Fruit fly (Drosophila melanogaster) whole organism, wandering third instar larva: ENCODE measurements around the gene bor.

Source experiments
- Abd-B ChIP-seq: fragments of >200 bp; optimal IDR thresholded peaks from 2 replicates; lab custom pipeline; 2017; ENCODE audit warnings: missing biosample characterization, missing genetic modification characterization
- CG32264 ChIP-seq: fragments of 200-800 bp; sonication (Bioruptor generic); optimal IDR thresholded peaks from 2 replicates; lab custom pipeline; 2016; ENCODE audit warnings: missing biosample characterization, missing genetic modification characterization
- CrebA ChIP-seq: fragments of 200-800 bp; sonication (Bioruptor generic); optimal IDR thresholded peaks from 2 replicates; lab custom pipeline; 2016; ENCODE audit warnings: missing biosample characterization, mild to moderate bottlenecking, missing genetic modification characterization, borderline replicate concordance
- Dfd ChIP-seq: fragments of >200 bp; optimal IDR thresholded peaks from 2 replicates; lab custom pipeline; 2017; ENCODE audit warnings: missing biosample characterization, missing genetic modification characterization
- Dif ChIP-seq: fragments of 200-275, 200-300 bp; sonication (Bioruptor generic); optimal IDR thresholded peaks from 2 replicates; lab custom pipeline; 2018; ENCODE audit warnings: missing biosample characterization, missing genetic modification characterization; ENCODE audit not compliant: partially characterized antibody
- HLH106 ChIP-seq: fragments of 200-800 bp; optimal IDR thresholded peaks from 3 replicates; lab custom pipeline; 2019; ENCODE audit warnings: missing biosample characterization, mild to moderate bottlenecking, missing genetic modification characterization, moderate library complexity
- Hr78 ChIP-seq: fragments of >200 bp; optimal IDR thresholded peaks from 2 replicates; lab custom pipeline; 2017; ENCODE audit warnings: missing biosample characterization, missing genetic modification characterization
- Hr83 ChIP-seq: fragments of 200-300 bp; sonication (Bioruptor generic); optimal IDR thresholded peaks from 2 replicates; lab custom pipeline; 2016; ENCODE audit warnings: missing biosample characterization, mild to moderate bottlenecking, missing genetic modification characterization, moderate library complexity; ENCODE audit not compliant: poor library complexity, severe bottlenecking
- Myc ChIP-seq: fragments of >200 bp; optimal IDR thresholded peaks from 2 replicates; lab custom pipeline; 2017
- Rel ChIP-seq, 2 experiments: fragments of 200-800 bp; sonication (Bioruptor generic) in 1 of 2; optimal IDR thresholded peaks; 2 replicates in 1 of 2; 3 replicates in 1 of 2; lab custom pipeline; 2016 to 2019; ENCODE audit warnings: mild to moderate bottlenecking in 2 of 2, missing biosample characterization in 2 of 2, missing genetic modification characterization in 2 of 2, moderate library complexity in 1 of 2
- Vsx2 ChIP-seq: fragments of 200-300, 225-300 bp; sonication (Bioruptor generic); optimal IDR thresholded peaks from 2 replicates; lab custom pipeline; 2018; ENCODE audit warnings: missing biosample characterization, missing genetic modification characterization; ENCODE audit not compliant: partially characterized antibody
- psq ChIP-seq: fragments of 200-800 bp; sonication (Bioruptor generic); optimal IDR thresholded peaks from 3 replicates; lab custom pipeline; 2017; ENCODE audit warnings: missing biosample characterization, mild to moderate bottlenecking, missing genetic modification characterization, moderate library complexity
- rgr ChIP-seq: fragments of 200-800 bp; sonication (Bioruptor generic); optimal IDR thresholded peaks from 3 replicates; lab custom pipeline; 2016; ENCODE audit warnings: missing biosample characterization, mild to moderate bottlenecking, missing genetic modification characterization

dm6 chr3R:16242461-16242934 lies 21.4 kb downstream of the bor start:
- TF ChIP-seq rgr (GFP tag; lab: Kevin White, UChicago): peak; percentile 57
- peak; percentile 27 for TF ChIP-seq CG32264 (GFP tag; lab: Kevin White, UChicago)
- TF ChIP-seq psq (GFP tag; lab: Kevin White, UChicago): peak; percentile 95
- no peak for TF ChIP-seq Abd-B (GFP tag; lab: Kevin White, UChicago)
- TF ChIP-seq Myc (lab: Kevin White, UChicago): no peak
- no peak for TF ChIP-seq Rel (GFP tag; optimal IDR thresholded peaks at IDR 0.05; lab: Kevin White, UChicago)
- peak; percentile 94 for TF ChIP-seq Rel (tag; optimal IDR thresholded peaks at IDR 0.05; lab: Kevin White, UChicago)
- TF ChIP-seq CrebA (GFP tag; lab: Kevin White, UChicago): peak; percentile 83
- no peak for TF ChIP-seq Dfd (GFP tag; lab: Kevin White, UChicago)
- TF ChIP-seq Dif (GFP tag; lab: Kevin White, UChicago): peak; percentile 90
- TF ChIP-seq HLH106 (tag; lab: Kevin White, UChicago): peak; percentile 33
- peak; percentile 97 for TF ChIP-seq Hr83 (GFP tag; lab: Kevin White, UChicago)
- TF ChIP-seq Vsx2 (GFP tag; lab: Kevin White, UChicago): no peak
- TF ChIP-seq Hr78 (GFP tag; lab: Kevin White, UChicago): no peak
